Worm (Caenorhabditis elegans) whole organism, young adult: ENCODE measurements around the gene aps-1.
A peak's percentile ranks its signal among the peaks of the same experiment; 100 is the strongest.

Source experiments
- B0019.2 ChIP-seq: fragments of 200-800 bp; sonication (Bioruptor generic); conservative IDR thresholded peaks from 2 replicates; pipeline ENCODE4 v1.3.6; 2022; ENCODE audit warnings: missing genetic modification reagents, missing genetic modification characterization, missing compliant biosample characterization
- B0035.1 ChIP-seq: sonication (generic microtip); optimal IDR thresholded peaks from 2 replicates; lab custom pipeline; 2016; ENCODE audit warnings: missing genetic modification characterization, mild to moderate bottlenecking, missing compliant biosample characterization, missing genotype, missing genetic modification reagents
- B0261.1 ChIP-seq: sonication (generic microtip); optimal IDR thresholded peaks from 2 replicates; lab custom pipeline; 2016; ENCODE audit warnings: mild to moderate bottlenecking, missing genetic modification characterization, moderate library complexity, missing compliant biosample characterization
- C06A6.2 ChIP-seq: fragments of 200-800 bp; sonication (Bioruptor generic); conservative IDR thresholded peaks from 2 replicates; pipeline ENCODE4 v1.3.6; 2022; ENCODE audit warnings: missing genetic modification characterization, missing compliant biosample characterization
- D2030.7 ChIP-seq: fragments of 200-800 bp; sonication (Bioruptor generic); IDR thresholded peaks from 2 replicates; pipeline ENCODE4 v1.3.6; 2022; ENCODE audit warnings: missing genetic modification reagents, missing genetic modification characterization, missing compliant biosample characterization
- F10E7.11 ChIP-seq: sonication (generic microtip); optimal IDR thresholded peaks from 2 replicates; lab custom pipeline; 2017; ENCODE audit warnings: mild to moderate bottlenecking, missing genetic modification characterization, moderate library complexity, missing compliant biosample characterization
- F23B12.7 ChIP-seq: sonication (generic microtip); optimal IDR thresholded peaks from 2 replicates; lab custom pipeline; 2017; ENCODE audit warnings: missing genetic modification characterization, mild to moderate bottlenecking, missing compliant biosample characterization, antibody characterized with exemption, moderate library complexity; ENCODE audit not compliant: insufficient read depth
- F52B5.7 ChIP-seq: sonication (generic microtip); optimal IDR thresholded peaks from 2 replicates; lab custom pipeline; 2016; ENCODE audit warnings: mild to moderate bottlenecking, missing genetic modification characterization, missing compliant biosample characterization
- F55B11.4 ChIP-seq: sonication (generic microtip); optimal IDR thresholded peaks from 2 replicates; lab custom pipeline; 2016; ENCODE audit warnings: missing compliant biosample characterization, missing genetic modification characterization, borderline replicate concordance; ENCODE audit not compliant: insufficient read depth
- K11D2.4 ChIP-seq: fragments of 200-800 bp; sonication (Bioruptor generic); IDR thresholded peaks from 2 replicates; pipeline ENCODE4 v1.3.6; 2022; ENCODE audit warnings: missing genetic modification reagents, missing genetic modification characterization, missing compliant biosample characterization
- T07F8.4 ChIP-seq: sonication (generic microtip); optimal IDR thresholded peaks from 2 replicates; lab custom pipeline; 2016; ENCODE audit warnings: mild to moderate bottlenecking, missing genetic modification characterization, moderate library complexity, missing compliant biosample characterization
- Y53G8AR.9 ChIP-seq: fragments of 200-800 bp; sonication (Bioruptor generic); conservative IDR thresholded peaks from 2 replicates; pipeline ENCODE4 v1.3.6; 2022; ENCODE audit warnings: missing genetic modification reagents, missing genetic modification characterization, missing compliant biosample characterization
- Y79H2A.3 ChIP-seq: fragments of 200-800 bp; sonication (Bioruptor generic); conservative IDR thresholded peaks from 2 replicates; pipeline ENCODE4 v1.3.6; 2022; ENCODE audit warnings: missing genetic modification reagents, missing genetic modification characterization, missing compliant biosample characterization
- akir-1 ChIP-seq: fragments of 200-800 bp; sonication (Bioruptor generic); optimal IDR thresholded peaks from 2 replicates; lab custom pipeline; 2018; ENCODE audit warnings: mild to moderate bottlenecking, missing genetic modification characterization, moderate library complexity, missing compliant biosample characterization
- ama-1 ChIP-seq, 3 experiments: fragments of 150-350 bp in 1 of 3; sonication (generic microtip) in 2 of 3; optimal IDR thresholded peaks; 2 replicates each; lab custom pipeline; 2014 to 2018; ENCODE audit warnings: missing biosample characterization in 2 of 3, missing genetic modification characterization in 2 of 3, missing genetic modification reagents in 2 of 3
- aptf-3 ChIP-seq: fragments of 200-800 bp; sonication (Bioruptor generic); IDR thresholded peaks from 2 replicates; pipeline ENCODE4 v1.3.6; 2022; ENCODE audit warnings: missing genetic modification characterization, missing compliant biosample characterization
- attf-3 ChIP-seq: fragments of 200-800 bp; sonication (Bioruptor generic); conservative IDR thresholded peaks from 2 replicates; pipeline ENCODE4 v1.3.6; 2022; ENCODE audit warnings: missing genetic modification reagents, missing genetic modification characterization, missing compliant biosample characterization
- ccch-3 ChIP-seq: fragments of 200-800 bp; sonication (Bioruptor generic); optimal IDR thresholded peaks from 2 replicates; lab custom pipeline; 2018; ENCODE audit warnings: mild to moderate bottlenecking, missing genetic modification characterization, missing compliant biosample characterization
- cebp-1 ChIP-seq, 2 experiments: fragments of 200-800 bp in 1 of 2; sonication (Bioruptor generic) in 1 of 2; sonication (generic microtip) in 1 of 2; IDR thresholded peaks in 1 of 2; optimal IDR thresholded peaks in 1 of 2; 2 replicates each; pipeline versions ENCODE4 v1.3.6 to Lab custom; 2017 to 2022; ENCODE audit warnings: missing compliant biosample characterization in 2 of 2, missing genetic modification characterization in 2 of 2, mild to moderate bottlenecking in 1 of 2, missing genetic modification reagents in 1 of 2, moderate library complexity in 1 of 2
- ceh-91 ChIP-seq: fragments of 200-800 bp; sonication (Bioruptor generic); IDR thresholded peaks from 2 replicates; pipeline ENCODE4 v1.3.6; 2022; ENCODE audit warnings: missing genetic modification reagents, missing genetic modification characterization, missing compliant biosample characterization
- die-1 ChIP-seq: sonication (generic microtip); optimal IDR thresholded peaks from 2 replicates; lab custom pipeline; 2016; ENCODE audit warnings: missing genotype, mild to moderate bottlenecking, missing genetic modification characterization, missing compliant biosample characterization
- efl-1 ChIP-seq: fragments of 150-350 bp; optimal IDR thresholded peaks from 2 replicates; lab custom pipeline; 2014; ENCODE audit warnings: missing biosample characterization, missing genetic modification reagents, missing genetic modification characterization
- egrh-3 ChIP-seq: fragments of 200-800 bp; sonication (Bioruptor generic); IDR thresholded peaks from 2 replicates; pipeline ENCODE4 v1.3.6; 2022; ENCODE audit warnings: missing genetic modification reagents, missing genetic modification characterization, missing compliant biosample characterization
- ekl-4 ChIP-seq: fragments of 200-800 bp; sonication (Bioruptor generic); IDR thresholded peaks from 2 replicates; pipeline ENCODE4 v1.3.6; 2022; ENCODE audit warnings: missing genetic modification reagents, missing genetic modification characterization, missing compliant biosample characterization
- him-1 ChIP-seq: sonication (generic microtip); optimal IDR thresholded peaks from 2 replicates; lab custom pipeline; 2016; ENCODE audit warnings: missing genotype, missing genetic modification reagents, missing genetic modification characterization, missing compliant biosample characterization
- hlh-12 ChIP-seq: sonication (generic microtip); optimal IDR thresholded peaks from 2 replicates; lab custom pipeline; 2016; ENCODE audit warnings: missing genetic modification characterization, missing compliant biosample characterization
- hmg-1.2 ChIP-seq: fragments of 200-800 bp; sonication (Bioruptor generic); IDR thresholded peaks from 2 replicates; pipeline ENCODE4 v1.3.6; 2022; ENCODE audit warnings: missing genetic modification reagents, missing genetic modification characterization, missing compliant biosample characterization
- hmg-20 ChIP-seq: fragments of 200-800 bp; sonication (Bioruptor generic); IDR thresholded peaks from 2 replicates; pipeline ENCODE4 v1.3.6; 2022; ENCODE audit warnings: missing genetic modification reagents, missing genetic modification characterization, missing compliant biosample characterization
- lag-1 ChIP-seq: fragments of 200-800 bp; sonication (Bioruptor generic); IDR thresholded peaks from 2 replicates; pipeline ENCODE4 v1.3.6; 2022; ENCODE audit warnings: missing genetic modification reagents, missing genetic modification characterization, missing compliant biosample characterization
- let-607 ChIP-seq, 2 experiments: fragments of 200-800 bp in 1 of 2; sonication (Bioruptor generic) in 1 of 2; sonication (generic microtip) in 1 of 2; optimal IDR thresholded peaks; 2 replicates each; lab custom pipeline; 2016 to 2018; ENCODE audit warnings: mild to moderate bottlenecking in 2 of 2, missing compliant biosample characterization in 2 of 2, missing genetic modification characterization in 2 of 2, moderate library complexity in 2 of 2, missing genotype in 1 of 2
- lin-26 ChIP-seq: fragments of 200-800 bp; sonication (Bioruptor generic); IDR thresholded peaks from 2 replicates; pipeline ENCODE4 v1.3.6; 2022; ENCODE audit warnings: missing genetic modification reagents, missing genetic modification characterization, missing compliant biosample characterization
- lin-35 ChIP-seq, 3 experiments: fragments of 150-350 bp in 2 of 3; sonication (generic microtip) in 1 of 3; optimal IDR thresholded peaks; 2 replicates each; lab custom pipeline; 2014 to 2018; ENCODE audit warnings: missing biosample characterization in 3 of 3, missing genetic modification characterization in 3 of 3, missing genetic modification reagents in 3 of 3
- lin-40 ChIP-seq: sonication (generic microtip); optimal IDR thresholded peaks from 2 replicates; lab custom pipeline; 2016; ENCODE audit warnings: missing genetic modification characterization, mild to moderate bottlenecking, missing compliant biosample characterization, missing genotype, missing genetic modification reagents
- lir-1 ChIP-seq: fragments of 200-800 bp; sonication (Bioruptor generic); conservative IDR thresholded peaks from 2 replicates; pipeline ENCODE4 v1.3.6; 2022; ENCODE audit warnings: missing genetic modification reagents, missing genetic modification characterization, missing compliant biosample characterization
- madf-10 ChIP-seq: sonication (generic microtip); optimal IDR thresholded peaks from 2 replicates; lab custom pipeline; 2016; ENCODE audit warnings: mild to moderate bottlenecking, missing genetic modification characterization, missing compliant biosample characterization
- madf-3 ChIP-seq: fragments of 200-800 bp; sonication (Bioruptor generic); IDR thresholded peaks from 2 replicates; pipeline ENCODE4 v1.3.6; 2022; ENCODE audit warnings: missing genetic modification reagents, missing genetic modification characterization, missing compliant biosample characterization
- nfya-1 ChIP-seq: sonication (generic microtip); optimal IDR thresholded peaks from 2 replicates; lab custom pipeline; 2017; ENCODE audit warnings: antibody characterized with exemption, missing compliant biosample characterization, missing genetic modification characterization, borderline replicate concordance; ENCODE audit not compliant: insufficient read depth
- nhr-80 ChIP-seq: sonication (generic microtip); optimal IDR thresholded peaks from 2 replicates; lab custom pipeline; 2016; ENCODE audit warnings: missing genetic modification characterization, missing compliant biosample characterization
- rec-8 ChIP-seq, 2 experiments: sonication (generic microtip); optimal IDR thresholded peaks; 2 replicates each; lab custom pipeline; 2016; ENCODE audit warnings: mild to moderate bottlenecking in 2 of 2, missing genetic modification characterization in 2 of 2, missing genetic modification reagents in 2 of 2, missing genotype in 2 of 2, missing biosample characterization in 1 of 2, missing compliant biosample characterization in 1 of 2, moderate library complexity in 1 of 2
- rpc-1 ChIP-seq, 2 experiments: fragments of 150-350 bp in 1 of 2; sonication (generic microtip) in 1 of 2; optimal IDR thresholded peaks; 2 replicates each; lab custom pipeline; 2014 to 2018; ENCODE audit warnings: missing biosample characterization in 1 of 2, missing genetic modification characterization in 1 of 2, missing genetic modification reagents in 1 of 2, missing genotype in 1 of 2
- snpc-1.3 ChIP-seq: sonication (generic microtip); optimal IDR thresholded peaks from 2 replicates; lab custom pipeline; 2017; ENCODE audit warnings: missing genetic modification characterization, mild to moderate bottlenecking, missing compliant biosample characterization, antibody characterized with exemption, moderate library complexity, missing genotype, missing genetic modification reagents; ENCODE audit not compliant: insufficient read depth
- snpc-4 ChIP-seq, 5 experiments: fragments of 150-350 bp in 1 of 5; sonication (generic microtip) in 4 of 5; optimal IDR thresholded peaks; 2 replicates each; lab custom pipeline; 2014 to 2018; ENCODE audit warnings: missing genetic modification characterization in 5 of 5, missing biosample characterization in 3 of 5, antibody characterized with exemption in 2 of 5, mild to moderate bottlenecking in 2 of 5, missing compliant biosample characterization in 2 of 5, missing genotype in 2 of 5, moderate library complexity in 2 of 5, missing genetic modification reagents in 1 of 5
- tbp1 ChIP-seq: fragments of 200-800 bp; sonication (Bioruptor generic); optimal IDR thresholded peaks from 2 replicates; lab custom pipeline; 2018; ENCODE audit warnings: mild to moderate bottlenecking, missing genetic modification characterization, missing compliant biosample characterization
- ztf-25 ChIP-seq: fragments of 200-800 bp; sonication (Bioruptor generic); IDR thresholded peaks from 2 replicates; pipeline ENCODE4 v1.3.6; 2022; ENCODE audit warnings: missing genetic modification reagents, missing genetic modification characterization, missing compliant biosample characterization
- ztf-28 ChIP-seq: fragments of 200-800 bp; sonication (Bioruptor generic); IDR thresholded peaks from 2 replicates; pipeline ENCODE4 v1.3.6; 2022; ENCODE audit warnings: missing genetic modification reagents, missing genetic modification characterization, missing compliant biosample characterization

Gene aps-1

ce11 chrV:6017630-6018029 lies at the start of gene aps-1, which contains the start of gene rpt-2:
aps-1 (plus strand) TSS chrV:6017970.
rpt-2 (minus strand) TSS chrV:6017669.
- TF ChIP-seq let-607 (tag; optimal IDR thresholded peaks at IDR 0.05; lab: Kevin White, UChicago) = peak in 1 of 2 experiments; percentile 33
- no peak for TF ChIP-seq B0035.1 (tag; lab: Kevin White, UChicago)
- TF ChIP-seq F55B11.4 (tag; lab: Kevin White, UChicago) = no peak
- no peak for TF ChIP-seq ama-1 (optimal IDR thresholded peaks at IDR 0.05; lab: Kevin White, UChicago)
- TF ChIP-seq ama-1 (GFP tag; optimal IDR thresholded peaks at IDR 0.05; lab: Kevin White, UChicago) = no peak
- no peak for TF ChIP-seq him-1
- TF ChIP-seq nhr-80 = no peak
- TF ChIP-seq cebp-1 (GFP tag; IDR thresholded peaks at IDR 0.05; lab: Robert Waterston, UW) = no peak
- peak; percentile 35 for TF ChIP-seq cebp-1 (tag; optimal IDR thresholded peaks at IDR 0.05; lab: Kevin White, UChicago)
- TF ChIP-seq F23B12.7 (tag; lab: Kevin White, UChicago) = peak; percentile 32
- TF ChIP-seq hmg-20 (GFP tag; lab: Robert Waterston, UW) = no peak
- no peak for TF ChIP-seq lag-1 (GFP tag; lab: Robert Waterston, UW)
- TF ChIP-seq rpc-1 (optimal IDR thresholded peaks at IDR 0.05; lab: Kevin White, UChicago) = no peak
- no peak for TF ChIP-seq rpc-1 (tag; optimal IDR thresholded peaks at IDR 0.05; lab: Kevin White, UChicago)
- TF ChIP-seq rec-8 (tag; optimal IDR thresholded peaks at IDR 0.05; lab: Kevin White, UChicago) = no peak
- no peak for TF ChIP-seq Y53G8AR.9
- no peak for TF ChIP-seq ztf-28 (GFP tag; lab: Robert Waterston, UW)
- TF ChIP-seq lin-26 (GFP tag; lab: Robert Waterston, UW) = no peak
- TF ChIP-seq snpc-1.3 (tag; lab: Kevin White, UChicago) = peak; percentile 2
- TF ChIP-seq B0261.1 (tag; lab: Kevin White, UChicago) = no peak
- peak; percentile 48; the same call in 1 of the 2 replicates for TF ChIP-seq hmg-1.2
- no peak for TF ChIP-seq aptf-3 (GFP tag; lab: Robert Waterston, UW)
- no peak for TF ChIP-seq K11D2.4
- no peak for TF ChIP-seq F10E7.11
- TF ChIP-seq D2030.7 (GFP tag; lab: Robert Waterston, UW) = no peak
- no peak for TF ChIP-seq nfya-1 (tag; lab: Kevin White, UChicago)
- no peak for TF ChIP-seq Y79H2A.3
- TF ChIP-seq madf-3 (GFP tag; lab: Robert Waterston, UW) = no peak
- TF ChIP-seq snpc-4 (GFP tag; optimal IDR thresholded peaks at IDR 0.05; lab: Kevin White, UChicago) = no peak
- TF ChIP-seq snpc-4 (tag; optimal IDR thresholded peaks at IDR 0.05; lab: Kevin White, UChicago) = peak in 3 of 4 experiments; percentile 3 to 66 (median 22)
- no peak for TF ChIP-seq ekl-4 (GFP tag; lab: Robert Waterston, UW)
- no peak for TF ChIP-seq die-1 (tag; lab: Kevin White, UChicago)
- no peak for TF ChIP-seq hlh-12
- no peak for TF ChIP-seq madf-10 (tag; lab: Kevin White, UChicago)
- TF ChIP-seq ztf-25 (GFP tag; lab: Robert Waterston, UW) = no peak
- TF ChIP-seq tbp1 (GFP tag; lab: Kevin White, UChicago) = peak; percentile 5
- peak; percentile 58 for TF ChIP-seq lin-40
- TF ChIP-seq lir-1 (GFP tag; lab: Robert Waterston, UW) = no peak
- no peak for TF ChIP-seq egrh-3 (GFP tag; lab: Robert Waterston, UW)
- no peak for TF ChIP-seq F52B5.7 (tag; lab: Kevin White, UChicago)
- TF ChIP-seq lin-35 (GFP tag; optimal IDR thresholded peaks at IDR 0.05; lab: Kevin White, UChicago) = peak in 1 of 3 experiments; percentile 69
- TF ChIP-seq C06A6.2 (GFP tag; lab: Robert Waterston, UW) = no peak; the same call in 1 of the 2 replicates
- TF ChIP-seq ceh-91 (GFP tag; lab: Robert Waterston, UW) = no peak
- TF ChIP-seq ccch-3 = no peak
- TF ChIP-seq T07F8.4 (tag; lab: Kevin White, UChicago) = no peak
- TF ChIP-seq akir-1 (GFP tag; lab: Kevin White, UChicago) = no peak
- no peak for TF ChIP-seq B0019.2 (GFP tag; lab: Robert Waterston, UW)
- peak; percentile 99 for TF ChIP-seq attf-3 (GFP tag; lab: Robert Waterston, UW)
- TF ChIP-seq efl-1 (GFP tag; lab: Kevin White, UChicago) = peak; percentile 7
